Worm (Caenorhabditis elegans): ENCODE results near the gene ZK1320.2.

The ZK1320.2 gene

DNA sequence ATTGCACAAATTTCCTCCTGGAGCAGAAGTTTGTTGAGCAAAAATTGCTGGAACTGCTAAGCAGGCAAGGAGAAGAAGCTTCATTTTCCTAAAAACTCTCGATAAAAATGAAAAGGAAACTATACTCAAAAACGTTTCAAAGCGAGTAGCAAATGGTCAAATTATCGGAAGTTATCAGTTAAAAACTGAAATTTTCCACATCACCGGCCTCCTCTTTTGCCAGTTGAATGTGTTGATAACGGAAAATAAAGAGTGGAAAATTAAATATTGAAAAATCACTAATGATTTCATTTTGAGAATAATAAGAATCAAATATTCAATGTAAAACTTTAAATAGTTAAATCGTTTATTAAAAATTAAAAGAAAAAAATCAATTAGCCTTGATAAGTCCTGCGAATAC is at the start of gene ZK1320.2:
TSS of gene ZK1320.2 (minus strand) at position 88 of the 400 bp plus-strand sequence.
- TF ChIP-seq unc-120 (tag; optimal IDR thresholded peaks at IDR 0.05; ENCODE audit: poor library complexity, severe bottlenecking) (no peak), ceh-83 (GFP tag; optimal IDR thresholded peaks at IDR 0.05) (no peak), bed-3 (GFP tag; optimal IDR thresholded peaks at IDR 0.05) (no peak), mep-1 (tag; optimal IDR thresholded peaks at IDR 0.05) (no peak), nhr-2 (tag; optimal IDR thresholded peaks at IDR 0.05) (no peak), unc-39 (tag; optimal IDR thresholded peaks at IDR 0.05) (no peak), ceh-43 (GFP tag; optimal IDR thresholded peaks at IDR 0.05) (no peak), unc-62 (GFP tag; optimal IDR thresholded peaks at IDR 0.05) (no peak), elt-1 (tag; optimal IDR thresholded peaks at IDR 0.05; ENCODE audit: borderline replicate concordance, insufficient read depth) (no peak), ces-1 (GFP tag; optimal IDR thresholded peaks at IDR 0.05) (no peak), hlh-1 (tag; optimal IDR thresholded peaks at IDR 0.05) (no peak), ztf-11 (tag; optimal IDR thresholded peaks at IDR 0.05) (no peak), zip-8 (tag; optimal IDR thresholded peaks at IDR 0.05) (no peak)

DNA sequence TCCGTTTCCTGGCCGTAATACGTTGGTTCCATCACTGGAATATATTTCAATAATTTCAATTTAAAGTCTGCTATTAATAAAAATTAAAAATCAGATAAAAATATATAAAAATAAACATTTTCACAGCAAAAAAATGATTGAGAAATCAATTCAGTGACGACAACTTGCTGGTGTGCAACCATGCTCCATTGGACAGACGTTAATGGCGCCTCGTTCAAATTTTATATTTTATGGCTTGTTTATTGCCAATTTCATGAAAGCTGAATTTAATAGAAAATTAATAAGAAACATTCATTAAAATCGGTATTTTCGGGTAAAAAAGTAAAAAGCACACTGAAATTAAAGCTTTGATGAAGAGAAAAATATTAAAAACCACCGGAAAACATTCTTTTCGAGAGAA is 47.4 kb upstream of the ZK1320.2 start, which contains the start of gene Y53C12A.3:
TSS of gene Y53C12A.3 (minus strand) at position 34 of the 400 bp plus-strand sequence.
- TF ChIP-seq mab-5 (tag; optimal IDR thresholded peaks at IDR 0.05): no peak
- TF ChIP-seq unc-62 (GFP tag; optimal IDR thresholded peaks at IDR 0.05): no peak
- TF ChIP-seq nhr-12 (tag; optimal IDR thresholded peaks at IDR 0.05): no peak
- TF ChIP-seq drap-1 (GFP tag; optimal IDR thresholded peaks at IDR 0.05): no peak
- no peak for TF ChIP-seq zip-8 (tag; optimal IDR thresholded peaks at IDR 0.05)
- no peak for TF ChIP-seq sem-2 (GFP tag; optimal IDR thresholded peaks at IDR 0.05)
- peak; percentile 11 for TF ChIP-seq nhr-2 (tag; optimal IDR thresholded peaks at IDR 0.05)
- TF ChIP-seq mep-1 (tag; optimal IDR thresholded peaks at IDR 0.05): peak; percentile 31
- TF ChIP-seq nhr-237 (tag; optimal IDR thresholded peaks at IDR 0.05): peak; percentile 43
- TF ChIP-seq unc-120 (tag; optimal IDR thresholded peaks at IDR 0.05; ENCODE audit: poor library complexity, severe bottlenecking): no peak
- no peak for TF ChIP-seq sptf-1 (tag; optimal IDR thresholded peaks at IDR 0.05)
- TF ChIP-seq ceh-39 (tag; optimal IDR thresholded peaks at IDR 0.05): no peak
- no peak for TF ChIP-seq mls-2 (tag; optimal IDR thresholded peaks at IDR 0.05)
- TF ChIP-seq nhr-28 (tag; optimal IDR thresholded peaks at IDR 0.05): no peak
- TF ChIP-seq lsy-2 (tag; optimal IDR thresholded peaks at IDR 0.05): peak; percentile 51
- no peak for TF ChIP-seq hlh-1 (tag; optimal IDR thresholded peaks at IDR 0.05)
- no peak for TF ChIP-seq elt-3 (tag; optimal IDR thresholded peaks at IDR 0.05)
- no peak for TF ChIP-seq tbx-8 (GFP tag; optimal IDR thresholded peaks at IDR 0.05)
- peak; percentile 29 for TF ChIP-seq ces-1 (GFP tag; optimal IDR thresholded peaks at IDR 0.05)
- TF ChIP-seq pha-4 (tag; optimal IDR thresholded peaks at IDR 0.05): no peak
- no peak for TF ChIP-seq nhr-76 (tag; optimal IDR thresholded peaks at IDR 0.05)
- TF ChIP-seq M03D4.4 (tag; optimal IDR thresholded peaks at IDR 0.05): no peak
- TF ChIP-seq ztf-11 (tag; optimal IDR thresholded peaks at IDR 0.05): no peak

DNA sequence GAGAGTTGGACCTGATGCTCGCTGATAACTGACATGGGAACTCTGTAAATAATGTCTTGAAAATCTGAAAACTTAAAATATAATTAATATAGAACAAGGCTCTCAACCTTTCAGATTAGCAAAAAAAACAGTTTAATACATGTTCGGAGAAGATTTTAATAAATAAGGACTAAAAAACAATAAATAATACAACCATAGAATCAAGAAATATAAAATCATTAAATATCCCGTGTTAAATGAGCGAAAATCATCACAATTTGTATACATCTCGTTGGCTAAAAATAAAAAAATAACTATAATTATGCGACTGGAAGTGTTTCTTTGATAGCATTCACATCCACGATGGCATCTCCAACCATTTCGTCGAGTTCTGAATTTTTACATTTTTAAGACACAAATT is 45.9 kb upstream of the ZK1320.2 start, which contains the start of gene Y53C12A.10:
TSS of gene Y53C12A.10 (minus strand) at position 101 of the 400 bp plus-strand sequence.
- no peak for TF ChIP-seq elt-1 (tag; optimal IDR thresholded peaks at IDR 0.05; ENCODE audit: borderline replicate concordance, insufficient read depth)

DNA sequence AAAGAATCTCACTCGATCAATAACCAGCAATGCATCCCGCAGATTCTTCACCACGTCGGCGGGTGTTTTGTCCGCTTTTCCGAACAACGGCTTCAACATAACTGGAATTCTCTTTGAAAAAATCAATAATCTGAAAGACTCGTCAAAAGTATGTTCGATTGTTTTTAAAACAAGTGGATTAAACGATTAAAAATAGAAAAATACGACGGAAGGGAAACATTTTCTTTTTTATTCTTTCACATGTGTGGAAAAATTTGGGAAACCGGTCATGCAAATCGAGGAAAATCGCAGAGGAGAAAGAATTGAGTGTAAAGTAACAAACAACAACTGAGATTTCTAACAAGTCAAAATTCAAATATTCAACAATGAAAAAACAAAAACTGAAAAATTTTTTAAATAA is 44.8 kb upstream of the ZK1320.2 start, which contains the start of gene mop-25.2:
TSS of gene mop-25.2 (minus strand) at position 101 of the 400 bp plus-strand sequence.
- no peak for TF ChIP-seq pha-4 (tag; optimal IDR thresholded peaks at IDR 0.05)
- no peak for TF ChIP-seq drap-1 (GFP tag; optimal IDR thresholded peaks at IDR 0.05)
- no peak for TF ChIP-seq cnd-1 (tag; optimal IDR thresholded peaks at IDR 0.05)
- TF ChIP-seq sem-2 (GFP tag; optimal IDR thresholded peaks at IDR 0.05): no peak

DNA sequence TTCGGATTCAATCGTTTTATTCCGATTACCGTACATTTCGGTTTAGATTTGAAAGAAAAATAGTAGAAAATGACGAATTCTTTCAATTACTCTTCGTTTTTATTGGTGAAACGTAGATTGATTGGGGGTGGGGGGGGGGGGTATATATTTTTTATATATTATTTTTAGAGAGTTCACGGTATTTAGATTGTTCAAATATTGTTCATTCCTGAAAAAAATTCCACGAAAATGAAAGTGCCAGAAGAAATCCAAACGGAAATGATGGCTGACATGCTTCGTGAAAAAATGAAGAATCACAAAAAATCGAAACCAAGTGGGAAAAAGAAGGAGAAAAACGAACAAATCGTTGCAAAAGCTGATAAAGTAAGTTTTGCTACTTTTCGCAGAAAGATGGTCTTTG is 41.6 kb upstream of the ZK1320.2 start, which contains the start of the genes Y53C12A.8 and Y53C12A.7:
TSS of gene Y53C12A.8 (minus strand) at position 101 of the 400 bp plus-strand sequence.
TSS of gene Y53C12A.7 (plus strand) at position 181 of the 400 bp plus-strand sequence.
- TF ChIP-seq nhr-237 (tag; optimal IDR thresholded peaks at IDR 0.05) (no peak), elt-3 (tag; optimal IDR thresholded peaks at IDR 0.05) (no peak), sptf-1 (tag; optimal IDR thresholded peaks at IDR 0.05) (no peak), drap-1 (GFP tag; optimal IDR thresholded peaks at IDR 0.05) (no peak), zip-8 (tag; optimal IDR thresholded peaks at IDR 0.05) (no peak), unc-120 (tag; optimal IDR thresholded peaks at IDR 0.05; ENCODE audit: poor library complexity, severe bottlenecking) (no peak), ztf-11 (tag; optimal IDR thresholded peaks at IDR 0.05) (no peak), ceh-83 (GFP tag; optimal IDR thresholded peaks at IDR 0.05) (no peak), blmp-1 (tag; optimal IDR thresholded peaks at IDR 0.05) (no peak)
